Worm (Caenorhabditis elegans) whole organism, L1 larva: Measurements from ENCODE around the gene M01H9.2.
A peak's percentile ranks its signal among the peaks of the same experiment; 100 is the strongest.

Experiments
- C04F5.9 ChIP-seq: sonication (generic microtip); optimal IDR thresholded peaks from 2 replicates; lab custom pipeline; 2016; ENCODE audit warnings: missing genetic modification characterization, missing compliant biosample characterization
- C34B4.2 ChIP-seq: sonication (generic microtip); optimal IDR thresholded peaks from 2 replicates; lab custom pipeline; 2017; ENCODE audit warnings: mild to moderate bottlenecking, missing genetic modification characterization, missing compliant biosample characterization
- F16B12.6 ChIP-seq: fragments of 150-350 bp; optimal IDR thresholded peaks from 2 replicates; lab custom pipeline; 2014; ENCODE audit warnings: missing biosample characterization, missing genetic modification characterization
- Y116A8C.19 ChIP-seq: sonication (generic microtip); optimal IDR thresholded peaks from 2 replicates; lab custom pipeline; 2016; ENCODE audit warnings: missing compliant biosample characterization, missing genetic modification characterization, borderline replicate concordance
- aha-1 ChIP-seq: fragments of 150-350 bp; optimal IDR thresholded peaks from 2 replicates; lab custom pipeline; 2014; ENCODE audit warnings: missing biosample characterization, missing genetic modification characterization
- alr-1 ChIP-seq: fragments of 200-800 bp; sonication (Bioruptor generic); optimal IDR thresholded peaks from 2 replicates; lab custom pipeline; 2018; ENCODE audit warnings: borderline replicate concordance, mild to moderate bottlenecking, missing genetic modification characterization, missing compliant biosample characterization
- blmp-1 ChIP-seq: fragments of 150-350 bp; optimal IDR thresholded peaks from 2 replicates; lab custom pipeline; 2014; ENCODE audit warnings: missing biosample characterization, missing genetic modification characterization
- ceh-63 ChIP-seq: fragments of 200-800 bp; sonication (Bioruptor generic); optimal IDR thresholded peaks from 2 replicates; lab custom pipeline; 2018; ENCODE audit warnings: mild to moderate bottlenecking, missing genetic modification characterization, missing compliant biosample characterization
- ceh-82 ChIP-seq, 3 experiments: fragments of 150-350 bp in 1 of 3; sonication (generic microtip) in 2 of 3; optimal IDR thresholded peaks; 2 replicates each; lab custom pipeline; 2014 to 2017; ENCODE audit warnings: missing biosample characterization in 3 of 3, missing genetic modification characterization in 3 of 3
- ceh-88 ChIP-seq: fragments of 200-800 bp; sonication (Bioruptor generic); IDR thresholded peaks from 2 replicates; pipeline ENCODE4 v1.3.6; 2022; ENCODE audit warnings: missing genetic modification characterization, missing compliant biosample characterization
- ceh-90 ChIP-seq: sonication (generic microtip); optimal IDR thresholded peaks from 2 replicates; lab custom pipeline; 2016; ENCODE audit warnings: missing genetic modification characterization, missing compliant biosample characterization
- dpl-1 ChIP-seq, 3 experiments: fragments of 150-350 bp in 2 of 3; sonication (generic microtip) in 1 of 3; optimal IDR thresholded peaks; 2 replicates each; lab custom pipeline; 2014 to 2017; ENCODE audit warnings: missing biosample characterization in 3 of 3, missing genetic modification characterization in 3 of 3, missing genetic modification reagents in 3 of 3
- dsc-1 ChIP-seq: sonication (generic microtip); optimal IDR thresholded peaks from 2 replicates; lab custom pipeline; 2016; ENCODE audit warnings: mild to moderate bottlenecking, missing genetic modification characterization, missing compliant biosample characterization
- efl-1 ChIP-seq, 4 experiments: fragments of 150-350 bp; optimal IDR thresholded peaks in 3 of 4; peaks in 1 of 4; 1 replicate in 1 of 4; 2 replicates in 3 of 4; lab custom pipeline; 2014; ENCODE audit warnings: missing biosample characterization in 2 of 4, missing genetic modification characterization in 2 of 4, missing genetic modification reagents in 2 of 4
- efl-3 ChIP-seq: fragments of 200-800 bp; sonication (Bioruptor generic); optimal IDR thresholded peaks from 2 replicates; lab custom pipeline; 2018; ENCODE audit warnings: mild to moderate bottlenecking, missing genetic modification characterization, missing compliant biosample characterization
- egl-13 ChIP-seq: sonication (generic microtip); optimal IDR thresholded peaks from 2 replicates; lab custom pipeline; 2016; ENCODE audit warnings: missing genotype, missing genetic modification reagents, missing genetic modification characterization, missing compliant biosample characterization
- fkh-10 ChIP-seq: sonication (generic microtip); optimal IDR thresholded peaks from 2 replicates; lab custom pipeline; 2017; ENCODE audit warnings: missing biosample characterization, missing genetic modification reagents, missing genetic modification characterization
- fkh-4 ChIP-seq: sonication (generic microtip); optimal IDR thresholded peaks from 2 replicates; lab custom pipeline; 2016; ENCODE audit warnings: missing compliant biosample characterization, missing genetic modification characterization, borderline replicate concordance
- fos-1 ChIP-seq: fragments of 150-350 bp; optimal IDR thresholded peaks from 2 replicates; lab custom pipeline; 2014; ENCODE audit warnings: missing biosample characterization, missing genetic modification characterization
- hlh-17 ChIP-seq: fragments of 200-800 bp; sonication (Bioruptor generic); optimal IDR thresholded peaks from 2 replicates; lab custom pipeline; 2018; ENCODE audit warnings: missing genetic modification characterization, mild to moderate bottlenecking, missing compliant biosample characterization, moderate library complexity, borderline replicate concordance
- hpl-2 ChIP-seq: fragments of 150-350 bp; optimal IDR thresholded peaks from 2 replicates; lab custom pipeline; 2014; ENCODE audit warnings: missing biosample characterization, missing genetic modification reagents, missing genetic modification characterization
- irx-1 ChIP-seq: sonication (generic microtip); optimal IDR thresholded peaks from 2 replicates; lab custom pipeline; 2016; ENCODE audit warnings: missing genetic modification characterization, missing compliant biosample characterization
- isw-1 ChIP-seq: fragments of 200-800 bp; sonication (Bioruptor generic); IDR thresholded peaks from 2 replicates; pipeline ENCODE4 v1.3.6; 2022; ENCODE audit warnings: missing genetic modification characterization, missing compliant biosample characterization
- jun-1 ChIP-seq: fragments of 150-350 bp; optimal IDR thresholded peaks from 2 replicates; lab custom pipeline; 2014; ENCODE audit warnings: missing biosample characterization, missing genetic modification reagents, missing genetic modification characterization
- lin-13 ChIP-seq: fragments of 150-350 bp; optimal IDR thresholded peaks from 2 replicates; lab custom pipeline; 2014; ENCODE audit warnings: missing biosample characterization, missing genetic modification reagents, missing genetic modification characterization
- lin-35 ChIP-seq, 2 experiments: fragments of 150-350 bp; optimal IDR thresholded peaks; 2 replicates each; lab custom pipeline; 2014; ENCODE audit warnings: missing biosample characterization in 2 of 2, missing genetic modification characterization in 2 of 2, missing genetic modification reagents in 2 of 2
- lin-39 ChIP-seq: fragments of 150-350 bp; optimal IDR thresholded peaks from 2 replicates; lab custom pipeline; 2014; ENCODE audit warnings: missing biosample characterization, missing genetic modification reagents, missing genetic modification characterization
- mab-9 ChIP-seq: fragments of 200-800 bp; sonication (Bioruptor generic); IDR thresholded peaks from 2 replicates; pipeline ENCODE4 v1.3.6; 2022; ENCODE audit warnings: missing genetic modification reagents, missing genetic modification characterization, missing compliant biosample characterization
- mdl-1 ChIP-seq, 2 experiments: fragments of 150-350 bp; optimal IDR thresholded peaks; 2 replicates each; lab custom pipeline; 2014 to 2017; ENCODE audit warnings: missing biosample characterization in 2 of 2, missing genetic modification characterization in 2 of 2, inconsistent platforms in 1 of 2
- mep-1 ChIP-seq: fragments of 150-350 bp; optimal IDR thresholded peaks from 2 replicates; lab custom pipeline; 2014; ENCODE audit warnings: missing biosample characterization, missing genetic modification characterization
- nhr-19 ChIP-seq: fragments of 200-800 bp; sonication (Bioruptor generic); conservative IDR thresholded peaks from 2 replicates; pipeline ENCODE4 v1.3.6; 2022; ENCODE audit warnings: missing genetic modification characterization, missing compliant biosample characterization
- nhr-237 ChIP-seq: fragments of 150-350 bp; optimal IDR thresholded peaks from 2 replicates; lab custom pipeline; 2014; ENCODE audit warnings: missing biosample characterization, missing genetic modification characterization
- nhr-28 ChIP-seq: fragments of 150-350 bp; optimal IDR thresholded peaks from 2 replicates; lab custom pipeline; 2014; ENCODE audit warnings: missing biosample characterization, missing genetic modification characterization
- nhr-47 ChIP-seq: sonication (generic microtip); optimal IDR thresholded peaks from 2 replicates; lab custom pipeline; 2016; ENCODE audit warnings: mild to moderate bottlenecking, missing genetic modification characterization, moderate library complexity, missing compliant biosample characterization
- nhr-71 ChIP-seq: sonication (generic microtip); optimal IDR thresholded peaks from 2 replicates; lab custom pipeline; 2016; ENCODE audit warnings: mild to moderate bottlenecking, missing genetic modification characterization, moderate library complexity, missing compliant biosample characterization
- nhr-76 ChIP-seq: sonication (generic microtip); optimal IDR thresholded peaks from 2 replicates; lab custom pipeline; 2017; ENCODE audit warnings: missing biosample characterization, missing genetic modification characterization
- nhr-77 ChIP-seq: fragments of 150-350 bp; optimal IDR thresholded peaks from 2 replicates; lab custom pipeline; 2014; ENCODE audit warnings: missing biosample characterization, missing genetic modification characterization
- nhr-85 ChIP-seq: sonication (generic microtip); peaks from one replicate; lab custom pipeline; 2016; ENCODE audit warnings: missing genetic modification characterization, inconsistent platforms, missing compliant biosample characterization
- nhr-90 ChIP-seq: sonication (generic microtip); optimal IDR thresholded peaks from 2 replicates; lab custom pipeline; 2016; ENCODE audit warnings: mild to moderate bottlenecking, missing genetic modification characterization, missing compliant biosample characterization; ENCODE audit not compliant: poor library complexity
- pag-3 ChIP-seq: sonication (generic microtip); optimal IDR thresholded peaks from 2 replicates; lab custom pipeline; 2017; ENCODE audit warnings: missing genetic modification characterization, mild to moderate bottlenecking, missing compliant biosample characterization, antibody characterized with exemption, borderline replicate concordance; ENCODE audit not compliant: insufficient read depth
- skn-1 ChIP-seq: fragments of 150-350 bp; optimal IDR thresholded peaks from 2 replicates; lab custom pipeline; 2014; ENCODE audit warnings: missing biosample characterization, missing genetic modification characterization
- sox-4 ChIP-seq: sonication (generic microtip); optimal IDR thresholded peaks from 2 replicates; lab custom pipeline; 2016; ENCODE audit warnings: missing genetic modification characterization, missing compliant biosample characterization
- tbx-2 ChIP-seq: sonication (generic microtip); optimal IDR thresholded peaks from 2 replicates; lab custom pipeline; 2016; ENCODE audit warnings: missing genetic modification characterization, missing compliant biosample characterization
- unc-30 ChIP-seq: sonication (generic microtip); optimal IDR thresholded peaks from 2 replicates; lab custom pipeline; 2017; ENCODE audit warnings: missing biosample characterization, missing genetic modification characterization
- unc-62 ChIP-seq: fragments of 150-350 bp; optimal IDR thresholded peaks from 2 replicates; lab custom pipeline; 2014; ENCODE audit warnings: missing biosample characterization, missing genetic modification reagents, missing genetic modification characterization
- unc-86 ChIP-seq: sonication (generic microtip); optimal IDR thresholded peaks from 2 replicates; lab custom pipeline; 2016; ENCODE audit warnings: missing genetic modification characterization, missing compliant biosample characterization
- unc-98 ChIP-seq: fragments of 200-800 bp; sonication (Bioruptor generic); IDR thresholded peaks from 2 replicates; pipeline ENCODE4 v1.3.6; 2022; ENCODE audit warnings: missing genetic modification characterization, missing compliant biosample characterization
- vab-15 ChIP-seq: sonication (generic microtip); optimal IDR thresholded peaks from 2 replicates; lab custom pipeline; 2017; ENCODE audit warnings: missing genotype, mild to moderate bottlenecking, missing genetic modification characterization, missing compliant biosample characterization
- zag-1 ChIP-seq: fragments of 150-350 bp; optimal IDR thresholded peaks from 2 replicates; lab custom pipeline; 2014; ENCODE audit warnings: missing biosample characterization, missing genetic modification characterization
- zip-4 ChIP-seq: fragments of 200-800 bp; sonication (Bioruptor generic); optimal IDR thresholded peaks from 2 replicates; lab custom pipeline; 2018; ENCODE audit warnings: mild to moderate bottlenecking, missing genetic modification characterization, moderate library complexity, missing compliant biosample characterization
- ztf-11 ChIP-seq, 2 experiments: sonication (generic microtip); optimal IDR thresholded peaks; 2 replicates each; lab custom pipeline; 2016 to 2017; ENCODE audit warnings: missing genetic modification characterization in 2 of 2, missing biosample characterization in 1 of 2, missing compliant biosample characterization in 1 of 2

The M01H9.2 gene

DNA sequence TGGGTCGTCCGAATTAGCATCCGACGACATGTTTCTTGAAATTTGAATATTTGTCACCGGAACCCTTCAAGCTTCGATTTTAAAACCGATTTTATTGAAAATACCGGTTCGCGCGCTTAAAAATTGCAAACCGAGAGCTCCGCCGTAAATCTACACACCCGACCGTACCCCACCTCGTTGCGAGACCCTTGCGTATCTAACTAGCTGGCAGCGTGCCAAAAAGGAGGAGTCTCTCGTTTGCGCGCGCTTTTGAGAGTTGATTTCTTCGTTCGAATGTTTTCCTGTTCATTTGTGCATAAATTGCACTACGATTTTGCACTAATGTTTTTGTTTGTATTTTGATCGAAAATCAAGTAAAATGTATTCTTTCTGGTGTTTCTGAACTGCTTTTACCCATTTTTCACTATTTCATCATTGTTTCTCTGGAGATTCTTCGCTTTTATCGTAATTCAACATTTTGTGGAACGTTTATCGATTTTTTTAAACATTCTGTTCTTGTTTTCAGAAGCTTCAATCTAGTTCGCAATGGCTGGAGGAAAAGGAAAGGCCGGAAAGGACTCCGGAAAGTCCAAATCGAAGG, 17.2 kb downstream of the M01H9.2 start, which contains the start of the genes wapl-1 and htz-1 (continued):
- peak; percentile 44 for TF ChIP-seq efl-3 (GFP tag; lab: Kevin White, UChicago)
- TF ChIP-seq F16B12.6 (tag; lab: Kevin White, UChicago) = peak; percentile 71
- peak; percentile 92 for TF ChIP-seq fos-1
- no peak for TF ChIP-seq fkh-4 (tag; lab: Kevin White, UChicago)
- no peak for TF ChIP-seq pag-3 (tag; lab: Kevin White, UChicago)
- peak; percentile 97 for TF ChIP-seq mep-1 (tag; lab: Kevin White, UChicago)
- TF ChIP-seq nhr-85 (tag; lab: Kevin White, UChicago) = peak; percentile 99
- peak; percentile 90 for TF ChIP-seq egl-13
- no peak for TF ChIP-seq C34B4.2 (tag; lab: Kevin White, UChicago)
- TF ChIP-seq mdl-1 (tag; optimal IDR thresholded peaks at IDR 0.05; lab: Kevin White, UChicago) = peak in 1 of 2 experiments; percentile 94
- no peak for TF ChIP-seq nhr-28 (tag; lab: Kevin White, UChicago)
- peak in 1 of 2 experiments; percentile 93 for TF ChIP-seq ztf-11 (tag; optimal IDR thresholded peaks at IDR 0.05; lab: Kevin White, UChicago)
- TF ChIP-seq zip-4 (GFP tag; lab: Kevin White, UChicago) = peak; percentile 84
- TF ChIP-seq C04F5.9 (tag; lab: Kevin White, UChicago) = peak; percentile 89
- peak; percentile 91 for TF ChIP-seq irx-1 (tag; lab: Kevin White, UChicago)
- peak; percentile 60 for TF ChIP-seq aha-1 (tag; lab: Kevin White, UChicago)
- TF ChIP-seq nhr-237 (tag; lab: Kevin White, UChicago) = peak; percentile 92
- TF ChIP-seq efl-1 (optimal IDR thresholded peaks at IDR 0.05; lab: Kevin White, UChicago) = peak; percentile 96
- peak; percentile 92 to 99 for TF ChIP-seq efl-1 (GFP tag; optimal IDR thresholded peaks at IDR 0.05 in 1 of 2; lab: Kevin White, UChicago)
- no peak for TF ChIP-seq hlh-17 (GFP tag; lab: Kevin White, UChicago)
- peak; percentile 97 to 98 (median 97) for TF ChIP-seq ceh-82 (tag; optimal IDR thresholded peaks at IDR 0.05; lab: Kevin White, UChicago)
- no peak for TF ChIP-seq Y116A8C.19 (tag; lab: Kevin White, UChicago)
- peak; percentile 87 for TF ChIP-seq hpl-2 (GFP tag; lab: Kevin White, UChicago)
- TF ChIP-seq unc-98 = no peak
- peak; percentile 95 for TF ChIP-seq dsc-1 (tag; lab: Kevin White, UChicago)
- peak; percentile 86 for TF ChIP-seq blmp-1 (tag; lab: Kevin White, UChicago)
- peak; percentile 95 for TF ChIP-seq jun-1 (tag; lab: Kevin White, UChicago)
- peak; percentile 13 for TF ChIP-seq ceh-90 (tag; lab: Kevin White, UChicago)
- TF ChIP-seq sox-4 (tag; lab: Kevin White, UChicago) = peak; percentile 89
- no peak for TF ChIP-seq alr-1 (tag; lab: Kevin White, UChicago)
- TF ChIP-seq unc-86 (tag; lab: Kevin White, UChicago) = peak; percentile 98
- TF ChIP-seq nhr-71 (tag; lab: Kevin White, UChicago) = peak; percentile 98
- peak; percentile 98 for TF ChIP-seq nhr-47 (tag; lab: Kevin White, UChicago)
- no peak for TF ChIP-seq unc-62
- peak; percentile 86 for TF ChIP-seq ceh-88 (GFP tag; lab: Robert Waterston, UW)
- TF ChIP-seq nhr-76 (tag; lab: Kevin White, UChicago) = no peak
- peak; percentile 96 to 98 for TF ChIP-seq lin-35 (GFP tag; optimal IDR thresholded peaks at IDR 0.05; lab: Kevin White, UChicago)
- TF ChIP-seq lin-13 = peak; percentile 98
- TF ChIP-seq vab-15 (tag; lab: Kevin White, UChicago) = peak; percentile 88
- TF ChIP-seq zag-1 (tag; lab: Kevin White, UChicago) = peak; percentile 52
- TF ChIP-seq lin-39 (tag; lab: Kevin White, UChicago) = peak; percentile 84
- peak; percentile 97 for TF ChIP-seq nhr-19 (GFP tag; lab: Robert Waterston, UW)
- peak; percentile 92 for TF ChIP-seq nhr-77
- TF ChIP-seq tbx-2 = peak; percentile 97
- no peak for TF ChIP-seq unc-30
- TF ChIP-seq fkh-10 (GFP tag; lab: Kevin White, UChicago) = peak; percentile 92
- peak; percentile 97 for TF ChIP-seq isw-1 (GFP tag; lab: Robert Waterston, UW)
- TF ChIP-seq skn-1 (tag; lab: Kevin White, UChicago) = peak; percentile 97
- peak; percentile 85 for TF ChIP-seq mab-9 (GFP tag; lab: Robert Waterston, UW)
- peak; percentile 95 for TF ChIP-seq nhr-90
- peak; percentile 95 to 96 (median 96) for TF ChIP-seq dpl-1 (GFP tag; optimal IDR thresholded peaks at IDR 0.05; lab: Kevin White, UChicago)
- TF ChIP-seq ceh-63 (GFP tag; lab: Kevin White, UChicago) = no peak
